Worm (Caenorhabditis elegans) whole organism, late embryonic: Measurements from ENCODE around the gene symk-1.
"Not testable (repeated sequence)": the region's sequence is repeated elsewhere in the genome, so short reads cannot be mapped to it uniquely, and the experiment has no call there.

Experiments used
- C38D4.7 ChIP-seq: fragments of 200-800 bp; sonication (Bioruptor generic); optimal IDR thresholded peaks from 2 replicates; lab custom pipeline; 2018; ENCODE audit warnings: mild to moderate bottlenecking, missing genetic modification characterization, moderate library complexity, missing compliant biosample characterization
- F13H6.1 ChIP-seq: sonication (generic microtip); optimal IDR thresholded peaks from 2 replicates; lab custom pipeline; 2016; ENCODE audit warnings: missing genetic modification characterization, missing compliant biosample characterization
- K09A11.1 ChIP-seq: sonication (generic microtip); optimal IDR thresholded peaks from 2 replicates; lab custom pipeline; 2017; ENCODE audit warnings: antibody characterized with exemption, mild to moderate bottlenecking, missing genetic modification characterization, missing compliant biosample characterization; ENCODE audit not compliant: insufficient read depth
- T23F11.4 ChIP-seq: fragments of 200-800 bp; sonication (Bioruptor generic); optimal IDR thresholded peaks from 2 replicates; lab custom pipeline; 2018; ENCODE audit warnings: mild to moderate bottlenecking, missing genetic modification characterization, missing compliant biosample characterization
- ama-1 ChIP-seq: fragments of 150-350 bp; optimal IDR thresholded peaks from 2 replicates; lab custom pipeline; 2014
- ceh-18 ChIP-seq: sonication (generic microtip); optimal IDR thresholded peaks from 2 replicates; lab custom pipeline; 2016; ENCODE audit warnings: missing genetic modification characterization, missing compliant biosample characterization
- ceh-19 ChIP-seq: fragments of 200-800 bp; sonication (Bioruptor generic); optimal IDR thresholded peaks from 2 replicates; lab custom pipeline; 2018; ENCODE audit warnings: mild to moderate bottlenecking, missing genetic modification characterization, missing compliant biosample characterization
- ceh-2 ChIP-seq: sonication (generic microtip); optimal IDR thresholded peaks from 2 replicates; lab custom pipeline; 2016; ENCODE audit warnings: missing genotype, missing genetic modification characterization, missing compliant biosample characterization
- ceh-24 ChIP-seq: sonication (generic microtip); optimal IDR thresholded peaks from 2 replicates; lab custom pipeline; 2016; ENCODE audit warnings: mild to moderate bottlenecking, missing genetic modification characterization, missing compliant biosample characterization
- ceh-48 ChIP-seq: sonication (generic microtip); optimal IDR thresholded peaks from 2 replicates; lab custom pipeline; 2016; ENCODE audit warnings: missing genetic modification characterization, inconsistent platforms, missing compliant biosample characterization
- ceh-6 ChIP-seq: fragments of 200-800 bp; sonication (Bioruptor generic); optimal IDR thresholded peaks from 2 replicates; lab custom pipeline; 2018; ENCODE audit warnings: mild to moderate bottlenecking, missing genetic modification characterization, missing compliant biosample characterization
- dmd-4 ChIP-seq: sonication (generic microtip); optimal IDR thresholded peaks from 2 replicates; lab custom pipeline; 2016; ENCODE audit warnings: borderline replicate concordance, missing genetic modification characterization, missing compliant biosample characterization
- elt-2 ChIP-seq: sonication (generic microtip); optimal IDR thresholded peaks from 2 replicates; lab custom pipeline; 2016; ENCODE audit warnings: missing genetic modification reagents, missing genetic modification characterization, missing compliant biosample characterization
- fkh-6 ChIP-seq: sonication (generic microtip); optimal IDR thresholded peaks from 2 replicates; lab custom pipeline; 2016; ENCODE audit warnings: missing genetic modification characterization, missing compliant biosample characterization
- hlh-15 ChIP-seq: sonication (generic microtip); optimal IDR thresholded peaks from 2 replicates; lab custom pipeline; 2016; ENCODE audit warnings: missing genetic modification characterization, missing compliant biosample characterization
- hlh-30 ChIP-seq: sonication (generic microtip); optimal IDR thresholded peaks from 2 replicates; lab custom pipeline; 2017; ENCODE audit warnings: antibody characterized with exemption, missing genetic modification characterization, missing compliant biosample characterization; ENCODE audit not compliant: insufficient read depth
- hlh-6 ChIP-seq: sonication (generic microtip); optimal IDR thresholded peaks from 2 replicates; lab custom pipeline; 2016; ENCODE audit warnings: missing genotype, missing genetic modification characterization, missing compliant biosample characterization
- hlh-8 ChIP-seq: sonication (generic microtip); optimal IDR thresholded peaks from 2 replicates; lab custom pipeline; 2016; ENCODE audit warnings: missing genotype, missing genetic modification characterization, missing compliant biosample characterization
- lim-6 ChIP-seq: sonication (generic microtip); optimal IDR thresholded peaks from 2 replicates; lab custom pipeline; 2016; ENCODE audit warnings: missing genetic modification characterization, missing compliant biosample characterization
- lin-11 ChIP-seq: fragments of 200-800 bp; sonication (Bioruptor generic); optimal IDR thresholded peaks from 2 replicates; lab custom pipeline; 2018; ENCODE audit warnings: mild to moderate bottlenecking, missing genetic modification characterization, missing compliant biosample characterization
- madf-2 ChIP-seq: sonication (generic microtip); optimal IDR thresholded peaks from 2 replicates; lab custom pipeline; 2017; ENCODE audit warnings: missing genetic modification characterization, missing compliant biosample characterization
- mec-3 ChIP-seq: sonication (generic microtip); optimal IDR thresholded peaks from 2 replicates; lab custom pipeline; 2016; ENCODE audit warnings: borderline replicate concordance, missing genetic modification characterization, missing compliant biosample characterization
- nhr-11 ChIP-seq: fragments of 150-350 bp; optimal IDR thresholded peaks from 2 replicates; lab custom pipeline; 2014; ENCODE audit warnings: missing biosample characterization, missing genetic modification characterization
- nhr-232 ChIP-seq: sonication (generic microtip); optimal IDR thresholded peaks from 2 replicates; lab custom pipeline; 2016; ENCODE audit warnings: missing genetic modification characterization, missing compliant biosample characterization
- pax-1 ChIP-seq: fragments of 150-350 bp; optimal IDR thresholded peaks from 2 replicates; lab custom pipeline; 2014; ENCODE audit warnings: missing biosample characterization, missing genetic modification characterization
- pha-2 ChIP-seq: sonication (generic microtip); optimal IDR thresholded peaks from 2 replicates; lab custom pipeline; 2017; ENCODE audit warnings: mild to moderate bottlenecking, missing genetic modification characterization, missing compliant biosample characterization
- ref-2 ChIP-seq: sonication (generic microtip); optimal IDR thresholded peaks from 2 replicates; lab custom pipeline; 2016; ENCODE audit warnings: missing genetic modification characterization, missing compliant biosample characterization
- sox-2 ChIP-seq: fragments of 200-800 bp; sonication (Bioruptor generic); IDR thresholded peaks from 2 replicates; pipeline ENCODE4 v1.3.6; 2022; ENCODE audit warnings: missing genetic modification reagents, missing genetic modification characterization, missing compliant biosample characterization
- syd-9 ChIP-seq: sonication (generic microtip); optimal IDR thresholded peaks from 2 replicates; lab custom pipeline; 2016; ENCODE audit warnings: mild to moderate bottlenecking, missing genetic modification characterization, moderate library complexity, missing compliant biosample characterization
- tbx-2 ChIP-seq: sonication (generic microtip); optimal IDR thresholded peaks from 2 replicates; lab custom pipeline; 2016; ENCODE audit warnings: missing genetic modification characterization, missing compliant biosample characterization
- tbx-7 ChIP-seq: sonication (generic microtip); optimal IDR thresholded peaks from 2 replicates; lab custom pipeline; 2016; ENCODE audit warnings: missing genotype, missing genetic modification characterization, missing compliant biosample characterization
- unc-42 ChIP-seq: sonication (generic microtip); optimal IDR thresholded peaks from 2 replicates; lab custom pipeline; 2016; ENCODE audit warnings: missing genotype, missing genetic modification characterization, missing compliant biosample characterization
- unc-86 ChIP-seq: sonication (generic microtip); optimal IDR thresholded peaks from 2 replicates; lab custom pipeline; 2016; ENCODE audit warnings: missing genetic modification characterization, missing compliant biosample characterization
- ztf-16 ChIP-seq: sonication (generic microtip); optimal IDR thresholded peaks from 2 replicates; lab custom pipeline; 2017; ENCODE audit warnings: missing genetic modification characterization, missing compliant biosample characterization

symk-1 gene

DNA sequence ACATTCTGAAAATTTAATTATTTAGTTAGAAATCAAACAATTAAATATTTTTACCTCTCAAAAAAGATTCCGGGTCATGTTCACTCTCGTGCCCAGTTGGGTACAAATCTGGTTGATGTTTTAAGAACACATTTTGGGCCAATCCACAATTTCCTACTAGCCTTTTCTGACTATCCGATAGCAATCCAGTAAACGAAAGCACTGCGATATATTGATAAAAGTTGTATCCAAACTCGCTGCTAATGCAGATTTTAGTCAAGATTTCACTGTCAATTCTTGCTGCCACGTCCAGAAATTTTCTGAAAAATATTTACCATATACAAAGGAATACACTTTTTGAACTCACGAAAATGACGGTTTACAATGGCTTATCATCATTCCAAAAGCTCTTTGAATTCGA is 939 bp upstream of the symk-1 start:
- TF ChIP-seq dmd-4 (tag; lab: Kevin White, UChicago) (no peak), hlh-8 (tag; lab: Kevin White, UChicago) (no peak), ceh-18 (no peak), ceh-19 (GFP tag; lab: Kevin White, UChicago) (no peak), hlh-6 (tag; lab: Kevin White, UChicago) (no peak), pax-1 (tag; lab: Kevin White, UChicago) (no peak), ama-1 (lab: Kevin White, UChicago) (no peak), mec-3 (tag; lab: Kevin White, UChicago) (no peak), C38D4.7 (GFP tag; lab: Kevin White, UChicago) (no peak), nhr-11 (tag; lab: Kevin White, UChicago) (no peak), hlh-30 (tag; lab: Kevin White, UChicago) (no peak), pha-2 (tag; lab: Kevin White, UChicago) (no peak), K09A11.1 (tag; lab: Kevin White, UChicago) (no peak), ceh-6 (GFP tag; lab: Kevin White, UChicago) (no peak), ref-2 (tag; lab: Kevin White, UChicago) (no peak), ceh-24 (tag; lab: Kevin White, UChicago) (no peak)

DNA sequence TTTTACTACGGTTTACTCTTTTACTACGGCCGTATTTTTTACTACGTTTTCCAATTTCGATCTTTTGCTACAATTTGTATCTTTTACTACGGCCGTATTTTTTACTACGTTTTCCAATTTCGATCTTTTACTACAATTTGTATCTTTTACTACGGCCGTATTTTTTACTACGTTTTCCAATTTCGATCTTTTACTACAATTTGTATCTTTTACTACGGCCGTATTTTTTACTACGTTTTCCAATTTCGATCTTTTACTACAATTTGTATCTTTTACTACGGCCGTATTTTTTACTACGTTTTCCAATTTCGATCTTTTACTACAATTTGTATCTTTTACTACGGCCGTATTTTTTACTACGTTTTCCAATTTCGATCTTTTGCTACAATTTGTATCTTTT is 4.7 kb downstream of the symk-1 start, which contains the start of gene F25G6.1:
Gene F25G6.1, plus strand, starts transcription at position 301 of the 400 bp plus-strand sequence.
- not testable (repeated sequence) for TF ChIP-seq ceh-48, pha-2, pax-1 (tag; lab: Kevin White, UChicago)

DNA sequence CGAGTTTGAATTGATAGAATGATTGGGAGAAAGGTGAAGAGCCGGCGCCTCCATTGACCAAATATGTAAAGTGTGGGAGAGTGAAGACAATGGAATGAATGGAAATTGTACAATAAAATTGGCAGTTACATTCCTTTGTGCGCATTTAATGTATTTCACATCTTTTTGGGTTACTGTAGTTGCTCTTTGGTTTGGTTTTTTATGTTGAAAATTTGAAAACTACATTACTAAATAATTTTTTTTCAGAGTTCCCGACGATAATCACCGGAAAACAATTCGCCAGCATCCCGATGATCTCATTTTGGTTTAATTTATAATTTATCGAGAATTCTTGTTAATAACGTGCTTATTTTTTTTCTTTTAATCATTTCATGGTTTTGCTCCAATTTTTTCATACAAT is 10.8 kb downstream of the symk-1 start, which contains the start of gene C10B5.1:
Gene C10B5.1, plus strand, starts transcription at position 301 of the 400 bp plus-strand sequence.
- TF ChIP-seq nhr-232 (tag; lab: Kevin White, UChicago) (no peak), K09A11.1 (tag; lab: Kevin White, UChicago) (no peak), pax-1 (tag; lab: Kevin White, UChicago) (no peak)

DNA sequence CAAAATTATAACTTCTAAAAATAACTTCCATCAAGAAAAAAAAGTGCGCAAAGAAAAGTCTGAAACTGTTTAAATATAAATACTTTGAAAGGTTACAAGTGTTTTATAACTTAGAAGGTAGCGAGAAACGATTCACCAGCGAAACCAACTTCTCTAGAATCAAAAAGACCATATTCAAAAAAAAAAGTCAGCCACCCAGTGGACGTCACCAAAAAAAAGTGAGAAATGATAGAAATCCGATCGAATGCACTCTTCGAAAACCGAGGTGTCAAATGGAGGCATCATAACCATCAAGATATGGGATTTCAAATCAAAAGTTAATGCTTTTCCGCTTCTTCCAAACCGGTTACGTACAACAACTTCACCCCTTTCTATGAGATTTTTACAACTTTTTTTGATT is 16.4 kb downstream of the symk-1 start:
- TF ChIP-seq ceh-6 (GFP tag; lab: Kevin White, UChicago) (no peak), sox-2 (GFP tag; lab: Robert Waterston, UW) (no peak), ref-2 (tag; lab: Kevin White, UChicago) (no peak), syd-9 (no peak), dmd-4 (tag; lab: Kevin White, UChicago) (no peak), T23F11.4 (no peak), madf-2 (no peak), ztf-16 (tag; lab: Kevin White, UChicago) (no peak), unc-42 (tag; lab: Kevin White, UChicago) (no peak), tbx-7 (no peak), unc-86 (tag; lab: Kevin White, UChicago) (no peak), lim-6 (tag; lab: Kevin White, UChicago) (no peak), F13H6.1 (tag; lab: Kevin White, UChicago) (no peak), fkh-6 (no peak), lin-11 (tag; lab: Kevin White, UChicago) (no peak), hlh-15 (no peak), ceh-2 (tag; lab: Kevin White, UChicago) (no peak)
- TF ChIP-seq, all 69 proteins: peak for 0

DNA sequence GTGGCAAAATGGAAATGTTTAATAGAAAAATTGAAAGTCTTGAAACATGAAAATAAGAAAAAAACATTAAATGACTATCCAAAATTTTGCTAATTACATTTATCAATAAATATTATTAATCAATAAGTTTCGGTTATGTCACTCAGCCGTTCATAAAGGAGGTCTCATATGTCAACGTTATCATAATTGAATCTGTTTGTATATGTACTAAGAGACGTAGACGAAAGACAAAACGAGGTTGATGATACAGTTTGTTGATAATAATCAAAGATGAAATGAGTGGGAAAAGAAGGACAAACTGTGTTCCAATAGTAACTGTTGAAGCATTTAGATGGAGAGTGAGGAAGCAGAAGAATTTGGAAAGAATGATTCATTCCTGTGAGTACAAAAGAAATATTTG is 16.8 kb downstream of the symk-1 start:
- TF ChIP-seq tbx-2 (tag; lab: Kevin White, UChicago) = no peak
- peak; percentile 19 for TF ChIP-seq elt-2 (tag; lab: Kevin White, UChicago)
